Worm (Caenorhabditis elegans) whole organism, L2 larva: Measurements from ENCODE around the gene crn-5.

ENCODE experiments used
- ama-1 ChIP-seq: fragments of 150-350 bp; optimal IDR thresholded peaks from 2 replicates; lab custom pipeline; 2018; ENCODE audit warnings: inconsistent platforms
- egl-27 ChIP-seq: sonication (generic microtip); optimal IDR thresholded peaks from 3 replicates; lab custom pipeline; 2017; ENCODE audit warnings: missing biosample characterization, missing genetic modification reagents, missing genetic modification characterization
- lsy-2 ChIP-seq, 2 experiments: fragments of 150-350 bp in 1 of 2; sonication (generic microtip) in 1 of 2; optimal IDR thresholded peaks; 2 replicates each; lab custom pipeline; 2014 to 2017; ENCODE audit warnings: missing biosample characterization in 2 of 2, missing genetic modification characterization in 2 of 2
- mab-5 ChIP-seq: fragments of 150-350 bp; optimal IDR thresholded peaks from 2 replicates; lab custom pipeline; 2014; ENCODE audit warnings: missing biosample characterization, missing genetic modification characterization
- nhr-11 ChIP-seq: fragments of 150-350 bp; optimal IDR thresholded peaks from 2 replicates; lab custom pipeline; 2014; ENCODE audit warnings: missing biosample characterization, missing genetic modification characterization
- nhr-12 ChIP-seq: fragments of 150-350 bp; optimal IDR thresholded peaks from 2 replicates; lab custom pipeline; 2014; ENCODE audit warnings: missing biosample characterization, missing genetic modification characterization
- snpc-4 ChIP-seq: fragments of 150-350 bp; optimal IDR thresholded peaks from 2 replicates; lab custom pipeline; 2014; ENCODE audit warnings: missing biosample characterization, missing genetic modification characterization
- unc-62 ChIP-seq: fragments of 150-350 bp; optimal IDR thresholded peaks from 2 replicates; lab custom pipeline; 2014; ENCODE audit warnings: missing biosample characterization, missing genetic modification reagents, missing genetic modification characterization
- ztf-4 ChIP-seq: fragments of 150-350 bp; optimal IDR thresholded peaks from 2 replicates; lab custom pipeline; 2014; ENCODE audit warnings: missing biosample characterization, missing genetic modification characterization

- TF ChIP-seq lsy-2 (tag; optimal IDR thresholded peaks at IDR 0.05; lab: Kevin White, UChicago), result no peak
- TF ChIP-seq ztf-4 (tag; lab: Kevin White, UChicago), result no peak
- no peak for TF ChIP-seq nhr-12 (tag; lab: Kevin White, UChicago)
- TF ChIP-seq mab-5, result no peak
- no peak for TF ChIP-seq nhr-11
- TF ChIP-seq ama-1 (lab: Kevin White, UChicago), result no peak
- TF ChIP-seq snpc-4 (tag; lab: Kevin White, UChicago), result no peak
- TF ChIP-seq egl-27 (tag; lab: Kevin White, UChicago), result no peak
- TF ChIP-seq unc-62, result no peak
Measured at ce11 chrII:10584036-10584435, 8.5 kb upstream of the crn-5 start, which contains the start of gene algn-9.
